Fruit fly (Drosophila melanogaster) whole organism, wandering third instar larva: ENCODE measurements around the gene Uck.

Experiments
- Abd-B ChIP-seq: fragments of >200 bp; optimal IDR thresholded peaks from 2 replicates; lab custom pipeline; 2017; ENCODE audit warnings: missing biosample characterization, missing genetic modification characterization
- CG32264 ChIP-seq: fragments of 200-800 bp; sonication (Bioruptor generic); optimal IDR thresholded peaks from 2 replicates; lab custom pipeline; 2016; ENCODE audit warnings: missing biosample characterization, missing genetic modification characterization
- CG9705 ChIP-seq: fragments of 200-800 bp; sonication (Bioruptor generic); optimal IDR thresholded peaks from 2 replicates; lab custom pipeline; 2018; ENCODE audit warnings: missing biosample characterization, mild to moderate bottlenecking, missing genetic modification characterization
- CrebA ChIP-seq: fragments of 200-800 bp; sonication (Bioruptor generic); optimal IDR thresholded peaks from 2 replicates; lab custom pipeline; 2016; ENCODE audit warnings: missing biosample characterization, mild to moderate bottlenecking, missing genetic modification characterization, borderline replicate concordance
- Dfd ChIP-seq: fragments of >200 bp; optimal IDR thresholded peaks from 2 replicates; lab custom pipeline; 2017; ENCODE audit warnings: missing biosample characterization, missing genetic modification characterization
- Dif ChIP-seq: fragments of 200-275, 200-300 bp; sonication (Bioruptor generic); optimal IDR thresholded peaks from 2 replicates; lab custom pipeline; 2018; ENCODE audit warnings: missing biosample characterization, missing genetic modification characterization; ENCODE audit not compliant: partially characterized antibody
- GATAd ChIP-seq: sonication (Bioruptor generic); optimal IDR thresholded peaks from 2 replicates; lab custom pipeline; 2016; ENCODE audit warnings: missing biosample characterization, missing genetic modification characterization
- Hnf4 ChIP-seq: fragments of 200-800 bp; sonication (Bioruptor generic); optimal IDR thresholded peaks from 2 replicates; lab custom pipeline; 2016; ENCODE audit warnings: missing biosample characterization, mild to moderate bottlenecking, missing genetic modification characterization
- Hr78 ChIP-seq: fragments of >200 bp; optimal IDR thresholded peaks from 2 replicates; lab custom pipeline; 2017; ENCODE audit warnings: missing biosample characterization, missing genetic modification characterization
- Jra ChIP-seq: sonication (Bioruptor generic); optimal IDR thresholded peaks from 2 replicates; lab custom pipeline; 2016; ENCODE audit warnings: missing biosample characterization, missing genetic modification characterization
- Mio ChIP-seq: sonication (Bioruptor generic); optimal IDR thresholded peaks from 2 replicates; lab custom pipeline; 2016; ENCODE audit warnings: missing biosample characterization, missing genetic modification characterization
- Myc ChIP-seq: fragments of >200 bp; optimal IDR thresholded peaks from 2 replicates; lab custom pipeline; 2017
- N ChIP-seq: fragments of >200 bp; optimal IDR thresholded peaks from 2 replicates; lab custom pipeline; 2018; ENCODE audit warnings: missing biosample characterization, missing external identifiers, missing genetic modification characterization
- OdsH ChIP-seq: fragments of 200-800 bp; sonication (Bioruptor generic); optimal IDR thresholded peaks from 2 replicates; lab custom pipeline; 2016; ENCODE audit warnings: missing biosample characterization, mild to moderate bottlenecking, missing genetic modification characterization
- Rel ChIP-seq, 2 experiments: fragments of 200-800 bp; sonication (Bioruptor generic) in 1 of 2; optimal IDR thresholded peaks; 2 replicates in 1 of 2; 3 replicates in 1 of 2; lab custom pipeline; 2016 to 2019; ENCODE audit warnings: mild to moderate bottlenecking in 2 of 2, missing biosample characterization in 2 of 2, missing genetic modification characterization in 2 of 2, moderate library complexity in 1 of 2
- Sp1 ChIP-seq: fragments of 200-800 bp; sonication (Bioruptor generic); optimal IDR thresholded peaks from 3 replicates; lab custom pipeline; 2019; ENCODE audit warnings: missing biosample characterization, mild to moderate bottlenecking, missing genetic modification characterization, moderate library complexity
- Vsx2 ChIP-seq: fragments of 200-300, 225-300 bp; sonication (Bioruptor generic); optimal IDR thresholded peaks from 2 replicates; lab custom pipeline; 2018; ENCODE audit warnings: missing biosample characterization, missing genetic modification characterization; ENCODE audit not compliant: partially characterized antibody
- br ChIP-seq: fragments of 200-800 bp; sonication (Bioruptor generic); optimal IDR thresholded peaks from 2 replicates; lab custom pipeline; 2016; ENCODE audit warnings: missing biosample characterization, missing genetic modification characterization
- brk ChIP-seq: fragments of 200-800 bp; sonication (Bioruptor generic); optimal IDR thresholded peaks from 2 replicates; lab custom pipeline; 2016; ENCODE audit warnings: missing biosample characterization, mild to moderate bottlenecking, missing genetic modification characterization
- dl ChIP-seq, 2 experiments: fragments of 175-275, 200-275 bp in 1 of 2; fragments of 200-275 bp in 1 of 2; sonication (Bioruptor generic); optimal IDR thresholded peaks; lab custom pipeline; 2018; ENCODE audit warnings: mild to moderate bottlenecking in 2 of 2, missing biosample characterization in 2 of 2, missing genetic modification characterization in 2 of 2, moderate library complexity in 2 of 2; ENCODE audit not compliant: partially characterized antibody in 2 of 2, insufficient read depth in 1 of 2
- dmrt93B ChIP-seq: fragments of 200-800 bp; sonication (Bioruptor generic); optimal IDR thresholded peaks from 2 replicates; lab custom pipeline; 2018; ENCODE audit warnings: missing biosample characterization, mild to moderate bottlenecking, missing genetic modification characterization
- ey ChIP-seq: fragments of 200-800 bp; sonication (Bioruptor generic); optimal IDR thresholded peaks from 2 replicates; lab custom pipeline; 2016; ENCODE audit warnings: missing biosample characterization, missing genetic modification characterization
- foxo ChIP-seq, 2 experiments: fragments of 200-800 bp; sonication (Bioruptor generic); optimal IDR thresholded peaks; 2 replicates in 1 of 2; 3 replicates in 1 of 2; lab custom pipeline; 2016 to 2017; ENCODE audit warnings: missing biosample characterization in 2 of 2, missing genetic modification characterization in 2 of 2
- fru ChIP-seq: fragments of 200-800 bp; sonication (Bioruptor generic); optimal IDR thresholded peaks from 3 replicates; lab custom pipeline; 2016; ENCODE audit warnings: missing biosample characterization, mild to moderate bottlenecking, missing genetic modification characterization
- jim ChIP-seq: fragments of 175-275, 200-325 bp; sonication (Bioruptor generic); optimal IDR thresholded peaks from 2 replicates; lab custom pipeline; 2016; ENCODE audit warnings: missing biosample characterization, mild to moderate bottlenecking, missing genetic modification characterization
- lola ChIP-seq: fragments of >200 bp; optimal IDR thresholded peaks from 2 replicates; lab custom pipeline; 2017; ENCODE audit warnings: missing biosample characterization, missing genetic modification characterization
- pan ChIP-seq: fragments of >200 bp; optimal IDR thresholded peaks from 2 replicates; lab custom pipeline; 2017
- psq ChIP-seq: fragments of 200-800 bp; sonication (Bioruptor generic); optimal IDR thresholded peaks from 3 replicates; lab custom pipeline; 2017; ENCODE audit warnings: missing biosample characterization, mild to moderate bottlenecking, missing genetic modification characterization, moderate library complexity
- rgr ChIP-seq: fragments of 200-800 bp; sonication (Bioruptor generic); optimal IDR thresholded peaks from 3 replicates; lab custom pipeline; 2016; ENCODE audit warnings: missing biosample characterization, mild to moderate bottlenecking, missing genetic modification characterization
- sage ChIP-seq: fragments of 200-800 bp; sonication (Bioruptor generic); optimal IDR thresholded peaks from 2 replicates; lab custom pipeline; 2016; ENCODE audit warnings: missing biosample characterization, mild to moderate bottlenecking, missing genetic modification characterization
- sv ChIP-seq: fragments of 200-800 bp; sonication (Bioruptor generic); optimal IDR thresholded peaks from 3 replicates; lab custom pipeline; 2016; ENCODE audit warnings: missing biosample characterization, missing genetic modification characterization
- usp ChIP-seq: fragments of >200 bp; optimal IDR thresholded peaks from 2 replicates; lab custom pipeline; 2017; ENCODE audit warnings: missing biosample characterization, missing genetic modification characterization
- woc ChIP-seq: sonication (Bioruptor generic); optimal IDR thresholded peaks from 2 replicates; lab custom pipeline; 2016; ENCODE audit warnings: missing biosample characterization, mild to moderate bottlenecking, missing genetic modification characterization

Gene Uck

DNA sequence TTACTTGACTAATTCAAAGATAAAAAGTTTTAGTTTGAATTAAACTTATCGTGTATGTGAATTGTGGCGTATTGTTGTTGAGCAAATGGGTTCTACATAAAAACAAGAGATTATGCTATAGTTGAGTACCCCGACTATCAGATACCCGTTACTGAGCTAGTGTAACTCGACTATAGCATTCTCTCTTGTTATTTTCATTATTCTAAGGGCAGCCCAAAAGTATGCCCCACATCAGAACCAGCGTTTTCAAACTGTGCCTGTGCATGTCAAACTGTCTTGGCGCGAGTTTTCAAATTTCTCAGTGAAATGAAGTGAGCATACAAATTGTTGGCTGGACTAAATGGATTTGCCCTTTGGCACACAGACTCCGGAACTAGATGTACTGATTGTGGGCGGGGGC is 10.7 kb upstream of the Uck start, which contains the start of gene shps:
Gene shps (plus strand): TSS at position 282 of the 400 bp plus-strand sequence.
- TF ChIP-seq Hnf4 (GFP tag; lab: Kevin White, UChicago) (no peak), CG9705 (no peak), N (peak; percentile 43), pan (lab: Kevin White, UChicago) (no peak), rgr (GFP tag; lab: Kevin White, UChicago) (no peak), Myc (lab: Kevin White, UChicago) (peak; percentile 97), ey (GFP tag; lab: Kevin White, UChicago) (no peak), psq (GFP tag; lab: Kevin White, UChicago) (no peak), Rel (GFP tag; optimal IDR thresholded peaks at IDR 0.05; lab: Kevin White, UChicago) (no peak), Rel (tag; optimal IDR thresholded peaks at IDR 0.05; lab: Kevin White, UChicago) (no peak), dl (GFP tag; optimal IDR thresholded peaks at IDR 0.05; lab: Kevin White, UChicago; ENCODE audit: insufficient read depth in 1 of 2, partially characterized antibody in 2 of 2) (no peak)

DNA sequence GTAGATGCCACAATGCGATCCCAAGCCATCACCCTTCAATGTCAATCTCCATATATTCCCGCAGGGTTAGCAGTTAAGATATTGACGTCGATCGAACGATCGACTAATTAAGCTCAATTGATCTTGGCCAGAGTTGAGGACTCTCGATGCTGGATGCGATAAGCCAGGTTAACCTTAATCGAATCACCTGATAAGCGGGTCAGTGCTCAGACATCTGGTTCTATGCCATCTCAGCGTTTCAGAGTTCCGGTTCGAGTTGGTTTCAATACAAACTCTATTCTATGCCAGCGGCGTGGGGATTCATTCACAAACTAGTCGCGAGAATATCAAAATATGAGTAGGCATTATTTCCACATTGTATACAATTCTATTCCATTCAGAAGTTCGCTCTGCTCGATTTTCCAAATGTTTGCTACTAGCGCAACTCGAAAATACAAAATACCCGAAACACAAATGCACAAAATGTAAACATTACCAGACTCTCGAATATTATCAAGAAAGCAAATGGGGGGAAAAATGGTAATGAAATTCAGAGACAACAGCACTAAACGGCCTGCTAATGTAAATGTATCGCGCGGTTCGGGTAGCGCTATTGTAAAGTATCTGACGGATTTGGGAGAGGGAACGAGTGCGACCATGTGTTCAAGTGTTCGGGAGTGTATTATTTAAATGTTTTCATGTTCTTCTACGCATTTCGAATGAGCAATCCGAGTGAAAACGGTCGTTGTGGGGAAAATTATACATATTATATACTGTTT is 7.2 kb upstream of the Uck start:
- no peak for TF ChIP-seq Rel (GFP tag; optimal IDR thresholded peaks at IDR 0.05; lab: Kevin White, UChicago)
- peak; percentile 44 for TF ChIP-seq Rel (tag; optimal IDR thresholded peaks at IDR 0.05; lab: Kevin White, UChicago)
- TF ChIP-seq sage (GFP tag; lab: Kevin White, UChicago) = no peak

DNA sequence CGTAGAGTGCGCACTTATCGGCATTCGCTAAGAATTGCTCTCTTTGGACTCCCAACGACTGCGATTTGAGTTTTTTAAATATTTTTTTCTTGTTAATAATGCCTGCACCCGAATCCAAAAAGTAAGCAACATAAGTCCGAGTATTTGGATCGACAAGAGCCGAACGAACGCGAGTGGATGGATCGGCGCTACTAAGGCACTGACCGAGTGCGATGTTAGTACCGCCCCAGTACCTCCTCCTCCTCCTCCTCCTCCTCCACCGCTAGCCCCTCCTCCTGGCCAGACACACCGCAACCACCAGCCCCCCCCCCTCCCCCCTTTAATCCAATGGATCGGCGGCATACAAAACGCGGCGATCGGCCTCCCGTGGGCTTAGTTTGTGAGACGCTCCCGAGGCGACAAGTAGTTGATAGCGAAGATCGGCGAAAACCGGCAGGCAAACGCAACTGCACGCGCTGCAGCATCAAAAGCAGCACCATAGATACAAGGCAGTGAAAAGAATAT is 6.3 kb upstream of the Uck start, which contains the start of gene CG6356:
Gene CG6356 (plus strand): TSS at position 374 of the 504 bp plus-strand sequence.
- TF ChIP-seq pan (lab: Kevin White, UChicago) (no peak), sv (GFP tag; lab: Kevin White, UChicago) (no peak), jim (no peak), GATAd (GFP tag; lab: Kevin White, UChicago) (no peak), Sp1 (GFP tag; lab: Kevin White, UChicago) (peak; percentile 17), fru (no peak), Dif (GFP tag; lab: Kevin White, UChicago) (no peak), usp (GFP tag; lab: Kevin White, UChicago) (no peak), brk (GFP tag; lab: Kevin White, UChicago) (no peak), N (no peak), Rel (GFP tag; optimal IDR thresholded peaks at IDR 0.05; lab: Kevin White, UChicago) (no peak), Rel (tag; optimal IDR thresholded peaks at IDR 0.05; lab: Kevin White, UChicago) (peak; percentile 39), Abd-B (no peak), sage (GFP tag; lab: Kevin White, UChicago) (no peak)
- TF ChIP-seq, all 38 proteins: peak for 2

DNA sequence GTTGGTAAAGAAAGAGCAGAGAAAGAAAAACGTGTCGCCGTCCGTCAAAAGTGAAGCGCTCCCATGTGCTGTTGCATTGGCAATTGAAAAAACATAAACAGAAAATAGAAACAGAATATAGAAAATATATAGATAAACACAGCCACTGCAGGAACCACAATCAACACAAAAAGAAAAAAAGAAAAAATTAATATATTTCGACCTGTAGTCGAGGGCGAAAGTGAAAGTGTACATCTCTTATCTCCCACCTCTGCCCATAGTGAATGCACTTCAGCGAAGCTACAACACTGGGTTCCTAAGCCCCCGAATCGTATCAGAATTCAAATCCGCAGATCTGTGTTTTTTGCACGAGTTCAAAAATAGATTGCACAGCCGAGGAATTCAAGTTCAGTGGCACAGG is 5.8 kb upstream of the Uck start:
- TF ChIP-seq sage (GFP tag; lab: Kevin White, UChicago) = no peak

DNA sequence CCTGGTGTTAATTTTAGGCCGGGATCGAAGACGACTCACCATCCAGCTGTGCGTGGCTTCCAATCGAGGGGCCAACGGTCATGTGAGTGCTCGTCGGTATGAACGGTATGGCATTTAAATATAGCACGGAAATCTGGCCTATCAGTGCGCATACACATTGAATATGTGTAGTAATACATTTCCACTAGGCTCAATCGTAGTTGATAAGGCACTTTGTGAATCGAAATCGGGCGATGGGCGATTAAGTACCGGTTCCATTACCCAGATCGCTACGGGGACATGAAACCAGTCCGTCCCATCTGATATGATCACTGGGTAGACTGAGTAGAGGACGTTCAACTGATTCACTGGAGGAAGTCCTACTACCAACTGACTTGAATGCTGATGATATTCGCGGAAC is 4.5 kb upstream of the Uck start:
- TF ChIP-seq br (GFP tag; lab: Kevin White, UChicago) (no peak), CG32264 (GFP tag; lab: Kevin White, UChicago) (no peak), CrebA (GFP tag; lab: Kevin White, UChicago) (no peak), Mio (GFP tag; lab: Kevin White, UChicago) (no peak), Jra (GFP tag; lab: Kevin White, UChicago) (no peak), jim (no peak), woc (GFP tag; lab: Kevin White, UChicago) (no peak), sage (GFP tag; lab: Kevin White, UChicago) (no peak), dmrt93B (GFP tag; lab: Kevin White, UChicago) (no peak), foxo (GFP tag; optimal IDR thresholded peaks at IDR 0.05; lab: Kevin White, UChicago) (no peak), OdsH (GFP tag; lab: Kevin White, UChicago) (no peak), Hr78 (GFP tag; lab: Kevin White, UChicago) (no peak), Dfd (GFP tag; lab: Kevin White, UChicago) (no peak), CG9705 (no peak), sv (GFP tag; lab: Kevin White, UChicago) (no peak), pan (lab: Kevin White, UChicago) (no peak), Rel (GFP tag; optimal IDR thresholded peaks at IDR 0.05; lab: Kevin White, UChicago) (no peak), Rel (tag; optimal IDR thresholded peaks at IDR 0.05; lab: Kevin White, UChicago) (no peak), lola (no peak), Vsx2 (GFP tag; lab: Kevin White, UChicago) (no peak), dl (GFP tag; optimal IDR thresholded peaks at IDR 0.05; lab: Kevin White, UChicago; ENCODE audit: insufficient read depth in 1 of 2, partially characterized antibody in 2 of 2) (no peak)
